Fruit fly (Drosophila melanogaster): ENCODE data around the gene Nos.

Gene Nos

DNA sequence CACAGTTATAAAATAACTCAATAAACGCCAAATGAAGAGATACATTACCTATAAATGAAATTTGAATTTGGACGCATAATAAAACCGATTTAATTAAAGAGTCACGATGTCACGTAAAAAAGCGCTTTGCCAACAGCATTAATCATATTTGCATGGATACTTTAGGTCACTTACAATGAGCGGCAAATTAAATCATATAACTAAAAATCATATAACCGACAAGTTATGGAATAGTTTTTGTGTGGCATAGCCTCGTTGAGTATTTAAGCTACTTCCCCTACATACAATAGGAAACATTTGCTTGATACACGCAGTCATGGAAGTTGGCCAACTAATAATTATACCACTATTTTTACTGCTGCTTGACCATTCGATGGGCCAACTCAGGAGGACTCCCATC, 18.5 kb downstream of the Nos start, which contains the start of gene CG6508:
Gene CG6508 (plus strand): TSS at position 301 of the 400 bp plus-strand sequence.
- TF ChIP-seq CTCF (optimal IDR thresholded peaks at IDR 0.05) (no peak), CG8478 (optimal IDR thresholded peaks at IDR 0.05) (no peak)

- no peak for TF ChIP-seq CTCF (optimal IDR thresholded peaks at IDR 0.05)
- TF ChIP-seq CG8478 (optimal IDR thresholded peaks at IDR 0.05): no peak
Measured at dm6 chr2L:10801951-10802780, 35.1 kb downstream of the Nos start.

DNA sequence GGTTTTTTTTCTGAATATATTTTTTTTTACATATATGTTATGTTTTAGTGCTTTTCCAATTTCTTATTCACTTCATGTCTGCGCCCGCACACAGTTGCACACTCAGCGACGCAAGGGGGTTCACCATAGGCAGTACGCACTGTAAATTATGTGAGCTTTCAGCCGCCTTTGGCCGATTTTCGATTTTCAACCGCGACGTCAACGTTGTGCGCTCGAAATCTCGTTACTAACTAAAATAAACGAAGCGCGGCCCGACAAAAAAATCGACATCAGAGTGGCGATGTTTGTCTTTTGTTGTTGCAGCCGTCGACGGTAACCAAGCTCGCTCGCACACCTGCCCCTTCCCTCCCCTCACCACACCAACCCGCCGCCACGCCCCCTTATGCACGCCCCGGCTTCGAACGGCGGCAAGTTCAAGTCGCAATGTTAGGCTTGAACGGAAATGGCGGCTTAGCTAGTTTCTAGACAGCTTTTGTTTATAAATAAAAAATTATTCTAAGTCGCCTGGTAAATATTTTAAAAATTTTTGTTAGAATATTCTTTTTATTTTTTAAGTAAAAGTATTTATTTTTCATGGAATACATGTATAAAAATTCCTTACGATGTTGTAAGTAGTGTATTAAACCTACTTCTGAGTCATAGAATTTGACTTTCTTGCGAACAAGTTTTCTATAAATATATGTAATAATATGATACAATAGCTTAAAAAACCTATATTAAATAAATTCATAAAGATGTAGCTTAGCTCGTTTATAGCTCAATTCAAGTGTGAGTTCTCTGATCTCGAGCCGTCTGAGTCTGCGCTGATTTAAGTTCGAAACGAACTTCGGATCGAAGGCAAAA, 36.2 kb downstream of the Nos start, which contains the start of gene CG31869:
Gene CG31869 (minus strand): TSS at position 233 of the 843 bp plus-strand sequence.
- no peak for TF ChIP-seq CTCF (optimal IDR thresholded peaks at IDR 0.05)
- no peak for TF ChIP-seq CG8478 (optimal IDR thresholded peaks at IDR 0.05)

DNA sequence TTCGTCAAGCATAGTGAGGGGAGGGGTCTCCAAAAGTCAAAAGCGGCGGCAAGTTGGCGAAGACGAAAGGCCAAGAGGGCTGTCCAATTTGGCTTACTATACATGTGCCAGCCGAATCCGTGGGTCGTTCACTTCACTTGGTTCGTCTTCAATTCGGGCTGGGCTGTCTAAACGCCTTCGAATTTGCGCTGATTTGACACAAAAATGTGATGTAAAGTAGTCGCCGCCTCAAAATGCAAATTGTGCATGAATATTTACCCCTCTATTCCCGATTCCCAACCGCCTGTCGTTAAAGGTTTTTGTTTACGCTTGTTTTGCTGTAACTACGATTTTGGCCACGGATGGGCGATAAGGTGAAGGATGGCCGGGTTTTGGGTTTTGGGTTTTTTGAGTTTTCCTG, 41.6 kb downstream of the Nos start:
- TF ChIP-seq CTCF (optimal IDR thresholded peaks at IDR 0.05) (no peak), CG8478 (optimal IDR thresholded peaks at IDR 0.05) (no peak)

DNA sequence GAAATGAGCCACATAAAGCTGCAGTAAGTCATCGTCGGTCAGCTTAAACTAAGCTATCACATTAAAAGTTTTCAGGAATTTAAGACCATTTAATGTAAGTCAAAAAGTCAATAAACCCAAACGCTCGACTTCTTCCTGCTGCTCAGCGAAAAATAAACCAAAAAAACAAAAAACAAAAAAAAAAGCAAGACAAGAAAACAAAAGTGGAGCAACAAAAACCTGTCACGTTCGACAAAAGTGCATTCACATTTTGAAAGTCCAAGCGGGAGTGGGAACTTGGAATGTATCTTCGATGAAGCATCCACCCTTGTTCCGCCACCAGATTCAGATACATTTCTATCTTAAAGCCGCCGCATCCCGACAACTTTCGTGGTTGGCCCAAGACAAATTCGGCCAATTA, 43.3 kb downstream of the Nos start:
- no peak for TF ChIP-seq CG8478 (optimal IDR thresholded peaks at IDR 0.05)
- no peak for TF ChIP-seq CTCF (optimal IDR thresholded peaks at IDR 0.05)

dm6 chr2L:10792072-10792471, 45.2 kb downstream of the Nos start:
- TF ChIP-seq CTCF (optimal IDR thresholded peaks at IDR 0.05): no peak
- TF ChIP-seq CG8478 (optimal IDR thresholded peaks at IDR 0.05): no peak

dm6 chr2L:10791343-10791742, 46.0 kb downstream of the Nos start:
- TF ChIP-seq CTCF (optimal IDR thresholded peaks at IDR 0.05): no peak
- TF ChIP-seq CG8478 (optimal IDR thresholded peaks at IDR 0.05): no peak

DNA sequence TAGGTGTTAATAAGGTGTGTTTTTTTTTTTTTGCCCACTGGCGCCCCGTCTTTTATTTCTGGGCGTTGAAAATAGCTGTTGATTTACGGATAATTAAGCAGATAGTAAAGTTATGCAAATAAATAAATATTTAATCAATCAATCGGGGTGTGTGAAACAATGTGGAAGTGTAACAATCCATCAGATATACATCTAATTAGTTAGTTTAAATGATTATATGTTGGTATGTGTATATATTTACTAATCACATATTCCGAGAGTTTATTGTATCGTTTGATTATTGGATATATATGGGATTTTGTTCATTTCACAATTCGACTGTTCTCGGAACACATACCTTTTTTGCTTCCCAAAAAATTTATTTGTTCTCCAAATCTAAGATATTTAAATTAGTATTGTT, 47.4 kb downstream of the Nos start, which contains the start of gene CG31870:
Gene CG31870 (plus strand): TSS at position 301 of the 400 bp plus-strand sequence.
- TF ChIP-seq CG8478 (optimal IDR thresholded peaks at IDR 0.05): no peak
- TF ChIP-seq CTCF (optimal IDR thresholded peaks at IDR 0.05): no peak

DNA sequence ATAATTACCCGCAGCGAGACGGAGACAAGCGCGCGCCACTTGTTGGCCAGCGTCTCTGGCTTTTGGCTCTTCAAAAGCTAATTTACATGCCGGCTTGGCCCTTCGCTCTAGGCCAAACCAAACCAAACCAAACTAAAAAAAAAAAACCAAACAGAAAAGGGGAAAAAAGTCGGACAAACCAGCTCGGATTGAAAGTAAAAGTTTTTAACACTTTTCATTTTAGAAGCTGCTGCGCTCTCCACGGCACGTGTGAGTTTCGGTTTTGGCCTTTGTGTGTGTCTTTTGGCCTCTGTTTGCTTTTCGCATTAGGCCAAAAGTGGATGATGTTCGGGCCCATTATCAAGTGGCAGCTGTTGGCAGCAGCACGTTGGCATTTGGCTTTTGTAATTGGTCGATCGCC, 56.1 kb downstream of the Nos start:
- no peak for TF ChIP-seq CTCF (optimal IDR thresholded peaks at IDR 0.05)
- TF ChIP-seq CG8478 (optimal IDR thresholded peaks at IDR 0.05): no peak

DNA sequence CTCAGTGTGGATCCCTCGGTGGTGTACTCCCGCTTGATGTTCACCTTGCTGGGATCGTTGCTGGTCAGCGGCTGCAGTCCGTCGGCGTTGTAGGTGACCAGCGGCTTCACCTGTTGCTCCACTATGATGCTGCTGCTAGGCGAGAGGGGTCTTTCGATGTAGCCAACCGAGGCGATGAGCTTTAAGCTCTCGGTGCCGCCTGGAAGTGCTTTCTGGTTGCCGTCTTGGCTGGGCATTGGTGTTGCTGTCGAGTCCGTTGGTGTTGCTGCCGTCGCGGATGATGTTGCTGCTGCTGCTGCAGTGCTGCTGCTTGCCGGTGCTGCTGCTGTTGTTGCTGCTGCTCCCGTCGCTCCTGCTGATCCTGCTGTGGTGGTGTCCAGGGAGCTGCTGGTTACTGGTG, 63.3 kb downstream of the Nos start:
- TF ChIP-seq CTCF (optimal IDR thresholded peaks at IDR 0.05): no peak
- no peak for TF ChIP-seq CG8478 (optimal IDR thresholded peaks at IDR 0.05)

dm6 chr2L:10770568-10770967, 66.7 kb downstream of the Nos start, which contains the start of gene CG17127:
Gene CG17127, plus strand, starts transcription at chr2L:10770868.
- no peak for TF ChIP-seq CTCF (optimal IDR thresholded peaks at IDR 0.05)
- no peak for TF ChIP-seq CG8478 (optimal IDR thresholded peaks at IDR 0.05)

DNA sequence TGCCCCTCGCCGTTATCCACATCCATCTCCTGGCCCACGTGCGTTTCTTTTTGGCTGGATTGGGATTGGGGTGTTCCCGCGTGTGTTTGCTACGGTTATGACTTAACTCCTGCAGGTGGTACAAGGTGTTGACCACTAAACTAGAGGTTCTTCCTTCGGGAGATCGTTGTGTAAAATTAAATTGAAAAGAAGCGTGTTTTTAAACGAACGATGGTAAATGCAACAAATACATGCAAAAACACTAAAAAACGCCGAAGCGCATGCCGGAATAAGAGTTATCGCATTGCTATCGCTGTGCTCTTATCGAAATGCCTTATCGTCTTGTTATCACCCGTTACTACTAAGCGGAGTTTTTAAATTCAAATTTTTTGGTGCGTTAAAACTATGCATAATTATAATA, 67.6 kb downstream of the Nos start, which contains the start of gene CG6724:
Gene CG6724 (minus strand): TSS at position 245 of the 400 bp plus-strand sequence.
- TF ChIP-seq CTCF (optimal IDR thresholded peaks at IDR 0.05): no peak
- TF ChIP-seq CG8478 (optimal IDR thresholded peaks at IDR 0.05): no peak

dm6 chr2L:10767597-10768188, 69.6 kb downstream of the Nos start, which contains the start of gene Ubc2:
Gene Ubc2, minus strand, starts transcription at chr2L:10768006.
- TF ChIP-seq CTCF (optimal IDR thresholded peaks at IDR 0.05) (peak in 1 of 2 experiments; percentile 28), CG8478 (optimal IDR thresholded peaks at IDR 0.05) (no peak)

DNA sequence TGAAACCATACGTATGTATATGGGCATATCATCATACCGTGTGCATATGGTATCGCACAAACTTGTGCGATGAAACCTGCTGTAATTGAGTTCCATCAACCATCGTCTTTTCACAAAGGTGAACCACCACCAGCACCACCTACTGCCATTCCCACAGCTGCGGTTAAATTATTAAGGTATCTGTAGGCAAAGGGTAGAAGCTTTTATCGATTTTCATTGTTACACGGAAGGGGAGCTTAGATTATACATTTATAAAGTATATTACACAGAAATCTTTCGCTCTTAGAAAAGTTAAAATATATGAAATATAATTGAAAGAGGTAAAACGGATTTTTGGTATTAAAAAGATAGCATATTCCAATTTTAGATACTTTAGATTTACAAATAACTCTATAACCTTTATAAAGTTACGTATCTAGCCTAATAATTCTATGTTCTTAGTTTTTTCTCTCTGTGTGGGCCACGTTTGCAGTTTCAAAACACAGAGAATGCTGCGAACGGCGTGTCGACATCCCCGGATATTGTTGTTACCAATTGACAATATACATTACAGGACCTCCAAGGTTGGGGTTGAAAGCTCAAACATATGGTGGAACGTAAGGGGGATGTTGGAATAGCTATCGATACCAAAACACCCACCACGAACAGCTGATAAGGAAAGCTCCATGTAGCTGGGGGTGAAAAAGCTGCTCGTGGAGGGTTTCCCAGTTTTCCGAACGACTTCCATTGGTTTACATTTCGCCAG, 76.7 kb downstream of the Nos start, which contains the start of gene CG6495:
Gene CG6495 (plus strand): TSS at position 695 of the 745 bp plus-strand sequence.
- TF ChIP-seq CTCF (optimal IDR thresholded peaks at IDR 0.05) (no peak), CG8478 (optimal IDR thresholded peaks at IDR 0.05) (no peak)
